Worm (Caenorhabditis elegans) whole organism, young adult: ENCODE measurements around the gene act-5.

Experiments used
- B0261.1 ChIP-seq: sonication (generic microtip); optimal IDR thresholded peaks from 2 replicates; lab custom pipeline; 2016; ENCODE audit warnings: mild to moderate bottlenecking, missing genetic modification characterization, moderate library complexity, missing compliant biosample characterization
- D2030.7 ChIP-seq: fragments of 200-800 bp; sonication (Bioruptor generic); IDR thresholded peaks from 2 replicates; pipeline ENCODE4 v1.3.6; 2022; ENCODE audit warnings: missing genetic modification reagents, missing genetic modification characterization, missing compliant biosample characterization
- F23B12.7 ChIP-seq: sonication (generic microtip); optimal IDR thresholded peaks from 2 replicates; lab custom pipeline; 2017; ENCODE audit warnings: missing genetic modification characterization, mild to moderate bottlenecking, missing compliant biosample characterization, antibody characterized with exemption, moderate library complexity; ENCODE audit not compliant: insufficient read depth
- F33H1.4 ChIP-seq: fragments of 200-800 bp; sonication (Bioruptor generic); IDR thresholded peaks from 2 replicates; pipeline ENCODE4 v1.3.6; 2022; ENCODE audit warnings: missing genetic modification reagents, missing genetic modification characterization, missing compliant biosample characterization
- F57A8.1 ChIP-seq: fragments of 200-800 bp; sonication (Bioruptor generic); optimal IDR thresholded peaks from 2 replicates; lab custom pipeline; 2018; ENCODE audit warnings: mild to moderate bottlenecking, missing genetic modification characterization, moderate library complexity, missing compliant biosample characterization
- T07F8.4 ChIP-seq: sonication (generic microtip); optimal IDR thresholded peaks from 2 replicates; lab custom pipeline; 2016; ENCODE audit warnings: mild to moderate bottlenecking, missing genetic modification characterization, moderate library complexity, missing compliant biosample characterization
- T26A5.8 ChIP-seq: sonication (generic microtip); optimal IDR thresholded peaks from 2 replicates; lab custom pipeline; 2016; ENCODE audit warnings: missing genetic modification characterization, missing compliant biosample characterization
- Y67H2A.10 ChIP-seq: fragments of 200-800 bp; sonication (Bioruptor generic); conservative IDR thresholded peaks from 2 replicates; pipeline ENCODE4 v1.3.6; 2022; ENCODE audit warnings: missing genetic modification reagents, missing genetic modification characterization, missing compliant biosample characterization
- aptf-2 ChIP-seq: fragments of 200-800 bp; sonication (Bioruptor generic); conservative IDR thresholded peaks from 2 replicates; pipeline ENCODE4 v1.3.6; 2022; ENCODE audit warnings: missing genetic modification reagents, missing genetic modification characterization, missing compliant biosample characterization
- attf-3 ChIP-seq: fragments of 200-800 bp; sonication (Bioruptor generic); conservative IDR thresholded peaks from 2 replicates; pipeline ENCODE4 v1.3.6; 2022; ENCODE audit warnings: missing genetic modification reagents, missing genetic modification characterization, missing compliant biosample characterization
- bed-2 ChIP-seq: fragments of 200-800 bp; sonication (Bioruptor generic); IDR thresholded peaks from 2 replicates; pipeline ENCODE4 v1.3.6; 2022; ENCODE audit warnings: missing genetic modification reagents, missing genetic modification characterization, missing compliant biosample characterization
- cebp-2 ChIP-seq: fragments of 200-800 bp; sonication (Bioruptor generic); IDR thresholded peaks from 2 replicates; pipeline ENCODE4 v1.3.6; 2022; ENCODE audit warnings: missing genetic modification characterization, missing compliant biosample characterization
- egl-18 ChIP-seq: fragments of 200-800 bp; sonication (Bioruptor generic); IDR thresholded peaks from 2 replicates; pipeline ENCODE4 v1.3.6; 2022; ENCODE audit warnings: missing genetic modification reagents, missing genetic modification characterization, missing compliant biosample characterization
- egrh-3 ChIP-seq: fragments of 200-800 bp; sonication (Bioruptor generic); IDR thresholded peaks from 2 replicates; pipeline ENCODE4 v1.3.6; 2022; ENCODE audit warnings: missing genetic modification reagents, missing genetic modification characterization, missing compliant biosample characterization
- hrde-1 ChIP-seq: sonication (generic microtip); optimal IDR thresholded peaks from 2 replicates; lab custom pipeline; 2016; ENCODE audit warnings: missing genetic modification characterization, mild to moderate bottlenecking, missing compliant biosample characterization, moderate library complexity, missing genotype, missing genetic modification reagents, borderline replicate concordance
- let-607 ChIP-seq, 2 experiments: fragments of 200-800 bp in 1 of 2; sonication (Bioruptor generic) in 1 of 2; sonication (generic microtip) in 1 of 2; optimal IDR thresholded peaks; 2 replicates each; lab custom pipeline; 2016 to 2018; ENCODE audit warnings: mild to moderate bottlenecking in 2 of 2, missing compliant biosample characterization in 2 of 2, missing genetic modification characterization in 2 of 2, moderate library complexity in 2 of 2, missing genotype in 1 of 2
- lin-35 ChIP-seq, 3 experiments: fragments of 150-350 bp in 2 of 3; sonication (generic microtip) in 1 of 3; optimal IDR thresholded peaks; 2 replicates each; lab custom pipeline; 2014 to 2018; ENCODE audit warnings: missing biosample characterization in 3 of 3, missing genetic modification characterization in 3 of 3, missing genetic modification reagents in 3 of 3
- lin-40 ChIP-seq: sonication (generic microtip); optimal IDR thresholded peaks from 2 replicates; lab custom pipeline; 2016; ENCODE audit warnings: missing genetic modification characterization, mild to moderate bottlenecking, missing compliant biosample characterization, missing genotype, missing genetic modification reagents
- lin-54 ChIP-seq: fragments of 200-800 bp; sonication (Bioruptor generic); optimal IDR thresholded peaks from 2 replicates; lab custom pipeline; 2018; ENCODE audit warnings: mild to moderate bottlenecking, missing genetic modification characterization, missing compliant biosample characterization
- madf-6 ChIP-seq: fragments of 200-800 bp; sonication (Bioruptor generic); IDR thresholded peaks from 2 replicates; pipeline ENCODE4 v1.3.6; 2022; ENCODE audit warnings: missing genetic modification reagents, missing genetic modification characterization, missing compliant biosample characterization
- nhr-120 ChIP-seq: fragments of 200-800 bp; sonication (Bioruptor generic); IDR thresholded peaks from 2 replicates; pipeline ENCODE4 v1.3.6; 2022; ENCODE audit warnings: missing genetic modification characterization, missing compliant biosample characterization
- pbrm-1 ChIP-seq: fragments of 200-800 bp; sonication (Bioruptor generic); IDR thresholded peaks from 2 replicates; pipeline ENCODE4 v1.3.6; 2022; ENCODE audit warnings: missing genetic modification reagents, missing genetic modification characterization, missing compliant biosample characterization
- snpc-1.1 ChIP-seq: sonication (generic microtip); optimal IDR thresholded peaks from 2 replicates; lab custom pipeline; 2017; ENCODE audit warnings: missing genetic modification characterization, mild to moderate bottlenecking, missing compliant biosample characterization, antibody characterized with exemption, moderate library complexity, missing genotype, missing genetic modification reagents; ENCODE audit not compliant: insufficient read depth
- snpc-4 ChIP-seq, 5 experiments: fragments of 150-350 bp in 1 of 5; sonication (generic microtip) in 4 of 5; optimal IDR thresholded peaks; 2 replicates each; lab custom pipeline; 2014 to 2018; ENCODE audit warnings: missing genetic modification characterization in 5 of 5, missing biosample characterization in 3 of 5, antibody characterized with exemption in 2 of 5, mild to moderate bottlenecking in 2 of 5, missing compliant biosample characterization in 2 of 5, missing genotype in 2 of 5, moderate library complexity in 2 of 5, missing genetic modification reagents in 1 of 5
- tlf-1 ChIP-seq: fragments of 200-800 bp; sonication (Bioruptor generic); optimal IDR thresholded peaks from 2 replicates; lab custom pipeline; 2018; ENCODE audit warnings: mild to moderate bottlenecking, missing genetic modification characterization, missing compliant biosample characterization
- zfh-2 ChIP-seq: fragments of 200-800 bp; sonication (Bioruptor generic); conservative IDR thresholded peaks from 2 replicates; pipeline ENCODE4 v1.3.6; 2022; ENCODE audit warnings: missing genetic modification reagents, missing genetic modification characterization, missing compliant biosample characterization
- ztf-18 ChIP-seq: sonication (generic microtip); optimal IDR thresholded peaks from 2 replicates; lab custom pipeline; 2016; ENCODE audit warnings: missing genotype, mild to moderate bottlenecking, missing genetic modification characterization, missing compliant biosample characterization
- ztf-28 ChIP-seq: fragments of 200-800 bp; sonication (Bioruptor generic); IDR thresholded peaks from 2 replicates; pipeline ENCODE4 v1.3.6; 2022; ENCODE audit warnings: missing genetic modification reagents, missing genetic modification characterization, missing compliant biosample characterization

Gene act-5

DNA sequence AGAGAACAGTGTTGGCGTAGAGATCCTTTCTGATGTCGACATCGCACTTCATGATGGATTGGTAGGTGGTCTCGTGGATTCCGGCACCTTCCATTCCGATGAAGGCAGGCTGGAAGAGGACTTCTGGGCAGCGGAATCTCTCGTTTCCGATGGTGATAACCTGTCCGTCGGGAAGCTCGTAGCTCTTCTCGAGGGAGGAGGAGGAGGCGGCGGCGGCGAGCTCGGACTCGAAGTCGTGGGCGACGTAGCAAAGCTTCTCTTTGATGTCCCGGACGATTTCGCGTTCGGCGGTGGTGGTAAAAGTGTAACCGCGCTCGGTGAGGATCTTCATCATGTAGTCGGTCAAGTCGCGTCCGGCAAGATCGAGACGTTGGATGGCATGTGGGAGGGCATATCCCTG is 1.0 kb downstream of the act-5 start:
- TF ChIP-seq F33H1.4: no peak
- TF ChIP-seq F57A8.1 (GFP tag; lab: Kevin White, UChicago): no peak
- no peak for TF ChIP-seq ztf-18
- no peak for TF ChIP-seq attf-3
- no peak for TF ChIP-seq Y67H2A.10 (GFP tag; lab: Robert Waterston, UW)
- peak; percentile 64; the same call in 1 of the 2 replicates for TF ChIP-seq egrh-3 (GFP tag; lab: Robert Waterston, UW)
- TF ChIP-seq lin-54: no peak
- TF ChIP-seq zfh-2 (GFP tag; lab: Robert Waterston, UW): peak; percentile 85
- 0 out of 2 replicates have a peak, but pooled peaks have one; percentile 36 for TF ChIP-seq cebp-2 (GFP tag; lab: Robert Waterston, UW)
- no peak for TF ChIP-seq lin-35 (GFP tag; optimal IDR thresholded peaks at IDR 0.05; lab: Kevin White, UChicago)

DNA sequence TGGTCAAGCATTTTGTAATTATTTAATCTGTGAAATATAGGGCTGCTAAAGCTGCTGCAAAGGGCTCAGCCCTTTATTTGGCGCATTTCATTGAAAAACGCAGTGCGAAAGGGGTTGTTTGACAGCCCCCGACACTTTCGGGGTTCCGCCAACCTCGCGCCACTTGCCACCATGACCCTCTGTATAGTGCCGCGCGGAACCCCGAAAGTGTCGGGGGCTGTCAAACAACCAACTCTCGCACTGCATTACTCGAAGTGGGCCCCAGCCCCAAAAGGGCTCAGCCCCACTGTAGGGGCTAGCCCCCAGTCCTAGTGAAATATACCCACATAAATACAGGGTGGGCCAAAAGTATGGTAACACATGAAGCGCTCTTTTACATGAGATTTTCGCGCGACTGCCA is 5.6 kb downstream of the act-5 start:
- TF ChIP-seq ztf-28 (GFP tag; lab: Robert Waterston, UW) (no peak), hrde-1 (tag; lab: Kevin White, UChicago) (no peak), snpc-4 (GFP tag; optimal IDR thresholded peaks at IDR 0.05; lab: Kevin White, UChicago) (no peak), snpc-4 (tag; optimal IDR thresholded peaks at IDR 0.05; lab: Kevin White, UChicago) (peak in 2 of 4 experiments; percentile 36 to 84), pbrm-1 (0 out of 2 replicates have a peak, but pooled peaks have one; percentile 18), snpc-1.1 (peak; percentile 24)

- TF ChIP-seq cebp-2 (GFP tag; lab: Robert Waterston, UW) (0 out of 2 replicates have a peak, but pooled peaks have one; percentile 39), ztf-28 (GFP tag; lab: Robert Waterston, UW) (peak; percentile 38; the same call in 1 of the 2 replicates), egl-18 (GFP tag; lab: Robert Waterston, UW) (peak; percentile 77; the same call in 1 of the 2 replicates), D2030.7 (GFP tag; lab: Robert Waterston, UW) (0 out of 2 replicates have a peak, but pooled peaks have one; percentile 14)
Measured at ce11 chrIII:13585136-13585535, 20.7 kb downstream of the act-5 start.

DNA sequence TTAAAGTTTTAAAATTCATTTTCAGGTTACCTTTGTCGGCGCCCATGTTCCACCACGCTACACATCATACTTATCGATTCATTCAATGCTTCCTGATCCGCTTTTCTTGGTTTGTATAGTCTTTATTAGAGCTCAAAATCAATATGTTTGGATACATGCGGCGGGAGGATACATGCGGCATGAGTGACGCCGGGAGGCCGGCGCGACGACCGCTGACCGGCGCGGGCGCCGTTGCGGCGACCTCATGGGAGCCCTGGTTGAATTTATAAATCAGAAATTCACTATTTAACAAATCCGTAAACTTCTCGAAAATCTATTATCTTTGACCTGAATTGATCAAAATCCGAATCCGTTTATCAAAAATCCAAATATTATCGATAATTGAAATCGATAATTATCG is 24.1 kb downstream of the act-5 start:
- no peak for TF ChIP-seq F23B12.7
- TF ChIP-seq zfh-2 (GFP tag; lab: Robert Waterston, UW): peak; percentile 80
- no peak for TF ChIP-seq D2030.7 (GFP tag; lab: Robert Waterston, UW)
- peak; percentile 18; the same call in 1 of the 2 replicates for TF ChIP-seq egrh-3 (GFP tag; lab: Robert Waterston, UW)

ce11 chrIII:13580538-13580937 is 25.3 kb downstream of the act-5 start, which contains the start of gene T05D4.5:
T05D4.5 (plus strand) TSS chrIII:13580838.
- no peak for TF ChIP-seq bed-2 (GFP tag; lab: Robert Waterston, UW)
- TF ChIP-seq lin-40 (tag; lab: Kevin White, UChicago): no peak
- TF ChIP-seq tlf-1 (GFP tag; lab: Kevin White, UChicago): no peak
- TF ChIP-seq nhr-120 (GFP tag; lab: Robert Waterston, UW): no peak
- no peak for TF ChIP-seq let-607 (tag; optimal IDR thresholded peaks at IDR 0.05; lab: Kevin White, UChicago)
- TF ChIP-seq madf-6 (GFP tag; lab: Robert Waterston, UW): no peak

DNA sequence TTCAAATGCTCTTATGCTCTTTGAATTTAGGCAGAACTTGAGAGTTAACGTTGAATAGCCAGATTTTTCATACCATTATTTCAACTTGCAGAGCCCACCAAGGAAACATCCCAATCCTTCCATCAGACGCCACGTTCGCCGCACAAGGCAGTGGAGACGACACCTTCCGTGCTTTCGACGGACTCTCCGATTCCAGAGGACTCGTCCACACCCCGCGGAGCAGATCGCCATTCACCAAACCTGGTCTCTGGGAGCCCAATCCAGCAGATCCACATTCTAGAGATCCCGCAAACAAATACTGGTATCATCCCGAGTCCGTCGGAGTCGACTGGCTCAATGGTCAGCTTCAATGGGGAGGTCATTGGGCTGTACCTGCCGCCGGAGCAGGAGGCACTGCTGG is 25.8 kb downstream of the act-5 start:
- TF ChIP-seq aptf-2 (GFP tag; lab: Robert Waterston, UW): 0 out of 2 replicates have a peak, but pooled peaks have one; percentile 12
- no peak for TF ChIP-seq T07F8.4 (tag; lab: Kevin White, UChicago)
- no peak for TF ChIP-seq lin-35 (GFP tag; optimal IDR thresholded peaks at IDR 0.05; lab: Kevin White, UChicago)
- TF ChIP-seq zfh-2 (GFP tag; lab: Robert Waterston, UW): peak; percentile 80
- no peak for TF ChIP-seq cebp-2 (GFP tag; lab: Robert Waterston, UW)
- no peak for TF ChIP-seq B0261.1 (tag; lab: Kevin White, UChicago)
- no peak for TF ChIP-seq D2030.7 (GFP tag; lab: Robert Waterston, UW)
- no peak for TF ChIP-seq T26A5.8 (tag; lab: Kevin White, UChicago)
- TF ChIP-seq, all 124 proteins: peak for 2
